Worm (Caenorhabditis elegans) whole organism, L4 larva: ENCODE data around the gene yars-2.

Source experiments
- F44E2.7 ChIP-seq: fragments of 200-800 bp; sonication (Bioruptor generic); IDR thresholded peaks from 2 replicates; pipeline ENCODE4 v2.1.2; 2022; ENCODE audit warnings: missing genetic modification characterization, missing compliant biosample characterization
- R02D3.7 ChIP-seq: fragments of 150-350 bp; sonication (generic microtip); optimal IDR thresholded peaks from 3 replicates; lab custom pipeline; 2014; ENCODE audit warnings: missing biosample characterization, missing genetic modification characterization
- T20F7.1 ChIP-seq: fragments of 200-800 bp; sonication (Bioruptor generic); optimal IDR thresholded peaks from 2 replicates; lab custom pipeline; 2018; ENCODE audit warnings: mild to moderate bottlenecking, missing genetic modification characterization, missing compliant biosample characterization
- T26A8.4 ChIP-seq: fragments of 200-800 bp; sonication (Bioruptor generic); IDR thresholded peaks from 2 replicates; pipeline ENCODE4 v1.3.6; 2022; ENCODE audit warnings: missing genetic modification characterization, missing compliant biosample characterization
- Y105C5A.15 ChIP-seq: fragments of 200-800 bp; sonication (Bioruptor generic); IDR thresholded peaks from 2 replicates; pipeline ENCODE4 v1.3.6; 2022; ENCODE audit warnings: missing genetic modification characterization, missing compliant biosample characterization
- Y48G9A.11 ChIP-seq: fragments of 200-800 bp; sonication (Bioruptor generic); IDR thresholded peaks from 2 replicates; pipeline ENCODE4 v1.3.6; 2022; ENCODE audit warnings: missing genetic modification reagents, missing genetic modification characterization, missing compliant biosample characterization
- Y75B8A.6 ChIP-seq: fragments of 200-800 bp; sonication (Bioruptor generic); IDR thresholded peaks from 2 replicates; pipeline ENCODE4 v1.3.6; 2022; ENCODE audit warnings: missing genetic modification reagents, missing genetic modification characterization, missing compliant biosample characterization
- ZK546.5 ChIP-seq, 2 experiments: sonication (generic microtip); optimal IDR thresholded peaks; 2 replicates each; lab custom pipeline; 2017; ENCODE audit warnings: missing biosample characterization in 2 of 2, missing genetic modification characterization in 2 of 2
- aly-2 ChIP-seq: sonication (generic microtip); optimal IDR thresholded peaks from 2 replicates; lab custom pipeline; 2018; ENCODE audit warnings: missing biosample characterization, missing genetic modification characterization
- arid-1 ChIP-seq: fragments of 200-800 bp; sonication (Bioruptor generic); conservative IDR thresholded peaks from 2 replicates; pipeline ENCODE4 v1.3.6; 2022; ENCODE audit warnings: missing genetic modification reagents, missing genetic modification characterization, missing compliant biosample characterization
- attf-4 ChIP-seq: sonication (generic microtip); optimal IDR thresholded peaks from 3 replicates; lab custom pipeline; 2017; ENCODE audit warnings: missing biosample characterization, missing genetic modification characterization
- ceh-20 ChIP-seq: fragments of 200-800 bp; sonication (Bioruptor generic); IDR thresholded peaks from 2 replicates; pipeline ENCODE4 v1.3.6; 2022; ENCODE audit warnings: missing genetic modification reagents, missing genetic modification characterization, missing compliant biosample characterization
- ceh-62 ChIP-seq: sonication (generic microtip); optimal IDR thresholded peaks from 2 replicates; lab custom pipeline; 2017; ENCODE audit warnings: missing biosample characterization, missing genetic modification characterization
- ces-1 ChIP-seq: fragments of 150-350 bp; sonication (generic microtip); optimal IDR thresholded peaks from 4 replicates; lab custom pipeline; 2014; ENCODE audit warnings: missing biosample characterization, missing genetic modification reagents, missing genetic modification characterization
- daf-19 ChIP-seq: fragments of 200-800 bp; sonication (Bioruptor generic); conservative IDR thresholded peaks from 2 replicates; pipeline ENCODE4 v1.3.6; 2022; ENCODE audit warnings: missing genetic modification characterization, missing compliant biosample characterization
- dmd-8 ChIP-seq: fragments of 200-800 bp; sonication (Bioruptor generic); IDR thresholded peaks from 2 replicates; pipeline ENCODE4 v1.3.6; 2022; ENCODE audit warnings: missing genetic modification characterization, missing compliant biosample characterization
- dpl-1 ChIP-seq: fragments of 150-350 bp; optimal IDR thresholded peaks from 2 replicates; lab custom pipeline; 2014; ENCODE audit warnings: missing biosample characterization, missing genetic modification reagents, missing genetic modification characterization
- duxl-1 ChIP-seq: sonication (generic microtip); optimal IDR thresholded peaks from 2 replicates; lab custom pipeline; 2016; ENCODE audit warnings: mild to moderate bottlenecking, missing genetic modification characterization, moderate library complexity, missing compliant biosample characterization; ENCODE audit not compliant: poor library complexity
- dve-1 ChIP-seq: sonication (generic microtip); optimal IDR thresholded peaks from 2 replicates; lab custom pipeline; 2017; ENCODE audit warnings: antibody characterized with exemption, mild to moderate bottlenecking, missing genetic modification characterization, missing compliant biosample characterization; ENCODE audit not compliant: insufficient read depth
- egl-43 ChIP-seq: fragments of 200-800 bp; sonication (Bioruptor generic); IDR thresholded peaks from 2 replicates; pipeline ENCODE4 v1.3.6; 2022; ENCODE audit warnings: missing genetic modification reagents, missing genetic modification characterization, missing compliant biosample characterization
- fos-1 ChIP-seq: fragments of 150-350 bp; optimal IDR thresholded peaks from 2 replicates; lab custom pipeline; 2014; ENCODE audit warnings: missing biosample characterization, missing genetic modification characterization
- hlh-30 ChIP-seq: sonication (generic microtip); optimal IDR thresholded peaks from 2 replicates; lab custom pipeline; 2017; ENCODE audit warnings: antibody characterized with exemption, mild to moderate bottlenecking, missing genetic modification characterization, missing compliant biosample characterization; ENCODE audit not compliant: insufficient read depth
- jun-1 ChIP-seq: fragments of 150-350 bp; optimal IDR thresholded peaks from 2 replicates; lab custom pipeline; 2014; ENCODE audit warnings: missing biosample characterization, missing genetic modification reagents, missing genetic modification characterization
- lin-15B ChIP-seq: fragments of 150-350 bp; sonication (generic microtip); optimal IDR thresholded peaks from 3 replicates; lab custom pipeline; 2014; ENCODE audit warnings: missing biosample characterization, missing genetic modification characterization
- lin-29 ChIP-seq: fragments of 200-800 bp; sonication (Bioruptor generic); IDR thresholded peaks from 2 replicates; pipeline ENCODE4 v1.3.6; 2022; ENCODE audit warnings: missing genetic modification reagents, missing genetic modification characterization, missing compliant biosample characterization
- lin-38 ChIP-seq: fragments of 200-800 bp; sonication (Bioruptor generic); IDR thresholded peaks from 2 replicates; pipeline ENCODE4 v1.3.6; 2022; ENCODE audit warnings: missing genetic modification reagents, missing genetic modification characterization, missing compliant biosample characterization
- lin-39 ChIP-seq: fragments of 150-350 bp; optimal IDR thresholded peaks from 2 replicates; lab custom pipeline; 2014; ENCODE audit warnings: missing biosample characterization, missing genetic modification reagents, missing genetic modification characterization
- lsy-2 ChIP-seq, 2 experiments: fragments of 150-350 bp in 1 of 2; sonication (generic microtip) in 1 of 2; optimal IDR thresholded peaks; 2 replicates each; lab custom pipeline; 2014 to 2017; ENCODE audit warnings: missing biosample characterization in 2 of 2, missing genetic modification characterization in 2 of 2
- madf-9 ChIP-seq: fragments of 200-800 bp; sonication (Bioruptor generic); conservative IDR thresholded peaks from 2 replicates; pipeline ENCODE4 v1.3.6; 2022; ENCODE audit warnings: missing genetic modification reagents, missing genetic modification characterization, missing compliant biosample characterization
- mdl-1 ChIP-seq, 2 experiments: fragments of 150-350 bp in 1 of 2; sonication (generic microtip) in 1 of 2; optimal IDR thresholded peaks; 2 replicates each; lab custom pipeline; 2014 to 2017; ENCODE audit warnings: missing biosample characterization in 2 of 2, missing genetic modification characterization in 2 of 2
- mes-2 ChIP-seq: sonication (generic microtip); optimal IDR thresholded peaks from 2 replicates; lab custom pipeline; 2016; ENCODE audit warnings: missing genotype, mild to moderate bottlenecking, missing genetic modification characterization, missing compliant biosample characterization; ENCODE audit not compliant: poor library complexity, severe bottlenecking
- mxl-2 ChIP-seq: fragments of 200-800 bp; sonication (Bioruptor generic); conservative IDR thresholded peaks from 2 replicates; pipeline ENCODE4 v1.3.6; 2022; ENCODE audit warnings: missing genetic modification reagents, missing genetic modification characterization, missing compliant biosample characterization
- nhr-111 ChIP-seq: fragments of 200-800 bp; sonication (Bioruptor generic); optimal IDR thresholded peaks from 2 replicates; lab custom pipeline; 2018; ENCODE audit warnings: mild to moderate bottlenecking, missing genetic modification characterization, missing compliant biosample characterization
- nhr-237 ChIP-seq: sonication (generic microtip); optimal IDR thresholded peaks from 2 replicates; lab custom pipeline; 2017; ENCODE audit warnings: missing biosample characterization, missing genetic modification characterization
- nhr-25 ChIP-seq: sonication (generic microtip); optimal IDR thresholded peaks from 2 replicates; lab custom pipeline; 2017; ENCODE audit warnings: missing genetic modification characterization, mild to moderate bottlenecking, missing compliant biosample characterization, antibody characterized with exemption, moderate library complexity, borderline replicate concordance; ENCODE audit not compliant: insufficient read depth
- nhr-42 ChIP-seq: fragments of 200-800 bp; sonication (Bioruptor generic); IDR thresholded peaks from 2 replicates; pipeline ENCODE4 v1.3.6; 2022; ENCODE audit warnings: missing genetic modification characterization, missing compliant biosample characterization
- nhr-6 ChIP-seq: fragments of 150-350 bp; optimal IDR thresholded peaks from 2 replicates; lab custom pipeline; 2014; ENCODE audit warnings: missing biosample characterization, missing genetic modification characterization
- nhr-77 ChIP-seq: fragments of 150-350 bp; optimal IDR thresholded peaks from 2 replicates; lab custom pipeline; 2014; ENCODE audit warnings: missing biosample characterization, missing genetic modification characterization
- pha-4 ChIP-seq, 2 experiments: fragments of 150-350 bp in 1 of 2; fragments of 200-800 bp in 1 of 2; sonication (Bioruptor generic) in 1 of 2; IDR thresholded peaks in 1 of 2; optimal IDR thresholded peaks in 1 of 2; 2 replicates each; pipeline versions ENCODE4 v1.3.6 to Lab custom; 2014 to 2022; ENCODE audit warnings: missing genetic modification characterization in 2 of 2, missing genetic modification reagents in 2 of 2, missing biosample characterization in 1 of 2, missing compliant biosample characterization in 1 of 2
- pqm-1 ChIP-seq: sonication (generic microtip); optimal IDR thresholded peaks from 2 replicates; lab custom pipeline; 2017; ENCODE audit warnings: missing biosample characterization, missing genetic modification characterization
- saeg-2 ChIP-seq: fragments of 200-800 bp; sonication (Bioruptor generic); IDR thresholded peaks from 2 replicates; pipeline ENCODE4 v1.3.6; 2022; ENCODE audit warnings: missing genetic modification reagents, missing genetic modification characterization, missing compliant biosample characterization
- snpc-1.2 ChIP-seq: fragments of 200-800 bp; sonication (Bioruptor generic); IDR thresholded peaks from 2 replicates; pipeline ENCODE4 v1.3.6; 2022; ENCODE audit warnings: missing genetic modification reagents, missing genetic modification characterization, missing compliant biosample characterization
- spr-3 ChIP-seq: fragments of 200-800 bp; sonication (Bioruptor generic); optimal IDR thresholded peaks from 2 replicates; lab custom pipeline; 2018; ENCODE audit warnings: mild to moderate bottlenecking, missing genetic modification characterization, missing compliant biosample characterization
- tag-97 ChIP-seq: fragments of 200-800 bp; sonication (Bioruptor generic); IDR thresholded peaks from 2 replicates; pipeline ENCODE4 v1.3.6; 2022; ENCODE audit warnings: missing genetic modification characterization, missing compliant biosample characterization
- unc-130 ChIP-seq: sonication (generic microtip); optimal IDR thresholded peaks from 2 replicates; lab custom pipeline; 2016; ENCODE audit warnings: missing genetic modification reagents, missing genetic modification characterization, missing compliant biosample characterization
- unc-39 ChIP-seq: sonication (generic microtip); optimal IDR thresholded peaks from 2 replicates; lab custom pipeline; 2017; ENCODE audit warnings: missing biosample characterization, missing genetic modification characterization
- vab-7 ChIP-seq: fragments of 200-800 bp; sonication (Bioruptor generic); IDR thresholded peaks from 2 replicates; pipeline ENCODE4 v1.3.6; 2022; ENCODE audit warnings: missing genetic modification reagents, missing genetic modification characterization, missing compliant biosample characterization
- zag-1 ChIP-seq: fragments of 150-350 bp; optimal IDR thresholded peaks from 2 replicates; lab custom pipeline; 2014; ENCODE audit warnings: missing biosample characterization, missing genetic modification characterization
- zfp-3 ChIP-seq: fragments of 200-800 bp; sonication (Bioruptor generic); conservative IDR thresholded peaks from 2 replicates; pipeline ENCODE4 v1.3.6; 2022; ENCODE audit warnings: missing genetic modification reagents, missing genetic modification characterization, missing compliant biosample characterization
- ztf-11 ChIP-seq: fragments of 150-350 bp; optimal IDR thresholded peaks from 2 replicates; lab custom pipeline; 2014; ENCODE audit warnings: missing biosample characterization, missing genetic modification characterization
- ztf-7 ChIP-seq: fragments of 150-350 bp; optimal IDR thresholded peaks from 2 replicates; lab custom pipeline; 2014; ENCODE audit warnings: missing biosample characterization, missing genetic modification characterization

yars-2 gene

DNA sequence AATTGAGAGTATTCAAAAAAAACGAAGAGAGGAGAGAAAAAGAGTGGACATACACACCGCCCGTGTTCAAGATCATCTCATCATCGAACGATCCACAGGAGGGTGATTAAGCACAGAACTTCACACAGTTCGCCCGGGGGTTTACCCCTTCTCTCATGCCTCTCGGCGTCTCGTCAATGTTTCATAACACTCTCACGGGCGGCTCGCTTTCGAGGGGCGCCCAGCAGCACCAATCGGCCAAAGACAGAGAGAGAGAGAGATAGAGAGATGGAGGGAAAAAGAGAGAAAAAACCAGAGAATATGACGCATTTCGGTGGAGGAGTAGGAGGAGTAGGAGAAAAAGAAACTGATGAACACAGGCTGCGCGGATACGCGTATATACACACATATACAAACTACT is 7.2 kb downstream of the yars-2 start (continued):
- no peak for TF ChIP-seq Y105C5A.15 (GFP tag; lab: Robert Waterston, UW)
- no peak for TF ChIP-seq vab-7 (GFP tag; lab: Robert Waterston, UW)
- peak; percentile 42 for TF ChIP-seq nhr-25 (tag; lab: Kevin White, UChicago)
- no peak for TF ChIP-seq nhr-237 (tag; lab: Kevin White, UChicago)
- no peak for TF ChIP-seq fos-1
- 0 out of 2 replicates have a peak, but pooled peaks have one; percentile 48 for TF ChIP-seq nhr-42 (GFP tag; lab: Robert Waterston, UW)
- peak; percentile 47 to 77 for TF ChIP-seq lsy-2 (tag; optimal IDR thresholded peaks at IDR 0.05; lab: Kevin White, UChicago)
- TF ChIP-seq arid-1 (GFP tag; lab: Robert Waterston, UW): peak; percentile 43; the same call in 1 of the 2 replicates
- peak; percentile 43 for TF ChIP-seq nhr-77 (tag; lab: Kevin White, UChicago)
- TF ChIP-seq duxl-1: no peak
- peak in 1 of 2 experiments; percentile 56 for TF ChIP-seq mdl-1 (tag; optimal IDR thresholded peaks at IDR 0.05; lab: Kevin White, UChicago)
- TF ChIP-seq pqm-1 (tag; lab: Kevin White, UChicago): peak; percentile 35
- no peak for TF ChIP-seq daf-19
- no peak for TF ChIP-seq jun-1
- no peak for TF ChIP-seq zfp-3 (GFP tag; lab: Robert Waterston, UW)
- no peak for TF ChIP-seq ceh-62
- peak; percentile 77 for TF ChIP-seq mes-2 (tag; lab: Kevin White, UChicago)
- TF ChIP-seq pha-4 (GFP tag; IDR thresholded peaks at IDR 0.05; lab: Robert Waterston, UW): 0 out of 2 replicates have a peak, but pooled peaks have one; percentile 15
- no peak for TF ChIP-seq pha-4 (tag; optimal IDR thresholded peaks at IDR 0.05; lab: Kevin White, UChicago)
- no peak for TF ChIP-seq aly-2 (tag; lab: Kevin White, UChicago)
- TF ChIP-seq nhr-6: peak; percentile 50
- TF ChIP-seq saeg-2 (GFP tag; lab: Robert Waterston, UW): no peak
- no peak for TF ChIP-seq ztf-7 (tag; lab: Kevin White, UChicago)
- peak; percentile 48 for TF ChIP-seq hlh-30
- TF ChIP-seq tag-97: no peak
- peak; percentile 67 for TF ChIP-seq lin-38 (GFP tag; lab: Robert Waterston, UW)
- no peak for TF ChIP-seq lin-15B (tag; lab: Kevin White, UChicago)
- no peak for TF ChIP-seq unc-39 (tag; lab: Kevin White, UChicago)
- no peak for TF ChIP-seq attf-4 (tag; lab: Kevin White, UChicago)
- TF ChIP-seq unc-130 (GFP tag; lab: Kevin White, UChicago): no peak
- TF ChIP-seq lin-39 (tag; lab: Kevin White, UChicago): no peak
- no peak for TF ChIP-seq nhr-111 (GFP tag; lab: Kevin White, UChicago)
- TF ChIP-seq mxl-2 (GFP tag; lab: Robert Waterston, UW): no peak
- TF ChIP-seq T26A8.4: no peak
- TF ChIP-seq T20F7.1 (GFP tag; lab: Kevin White, UChicago): no peak
- TF ChIP-seq snpc-1.2 (GFP tag; lab: Robert Waterston, UW): no peak
- no peak for TF ChIP-seq zag-1
- TF ChIP-seq Y48G9A.11 (GFP tag; lab: Robert Waterston, UW): no peak
- peak; percentile 59 for TF ChIP-seq dve-1 (tag; lab: Kevin White, UChicago)
- TF ChIP-seq F44E2.7 (GFP tag; lab: Robert Waterston, UW): no peak
- TF ChIP-seq R02D3.7 (tag; lab: Kevin White, UChicago): no peak
- TF ChIP-seq ces-1 (GFP tag; lab: Kevin White, UChicago): no peak
- TF ChIP-seq Y75B8A.6 (GFP tag; lab: Robert Waterston, UW): no peak
- peak; percentile 22 for TF ChIP-seq dpl-1 (GFP tag; lab: Kevin White, UChicago)
- TF ChIP-seq egl-43 (GFP tag; lab: Robert Waterston, UW): peak; percentile 52; the same call in 1 of the 2 replicates
- TF ChIP-seq spr-3 (GFP tag; lab: Kevin White, UChicago): no peak
- no peak for TF ChIP-seq ztf-11 (tag; lab: Kevin White, UChicago)
- no peak for TF ChIP-seq lin-29
- TF ChIP-seq madf-9 (GFP tag; lab: Robert Waterston, UW): no peak
- peak; percentile 17; the same call in 1 of the 2 replicates for TF ChIP-seq ceh-20 (GFP tag; lab: Robert Waterston, UW)
- TF ChIP-seq ZK546.5 (tag; optimal IDR thresholded peaks at IDR 0.05; lab: Kevin White, UChicago): no peak
- TF ChIP-seq dmd-8 (GFP tag; lab: Robert Waterston, UW): no peak
